Fruit fly (Drosophila melanogaster) whole organism, adult: ENCODE results near the gene Atat.
A peak's percentile ranks its signal among the peaks of the same experiment; 100 is the strongest.

Experiments used
- CG11617 ChIP-seq: fragments of 200-800 bp; sonication (Bioruptor generic); optimal IDR thresholded peaks from 2 replicates; lab custom pipeline; 2017; ENCODE audit warnings: mild to moderate bottlenecking, missing biosample characterization, missing genetic modification reagents, missing genetic modification characterization
- CG12768 ChIP-seq: fragments of 200-800 bp; sonication (Bioruptor generic); optimal IDR thresholded peaks from 2 replicates; lab custom pipeline; 2017; ENCODE audit warnings: missing biosample characterization, missing genetic modification characterization, mild to moderate bottlenecking, moderate library complexity, missing genetic modification reagents
- CG14711 ChIP-seq: fragments of 200-800 bp; sonication (Bioruptor generic); optimal IDR thresholded peaks from 2 replicates; lab custom pipeline; 2018; ENCODE audit warnings: missing biosample characterization, mild to moderate bottlenecking, missing genetic modification characterization, moderate library complexity
- CG1620 ChIP-seq: fragments of 200-800 bp; sonication (Bioruptor generic); optimal IDR thresholded peaks from 2 replicates; lab custom pipeline; 2016; ENCODE audit warnings: missing biosample characterization, missing genetic modification characterization
- CG33017 ChIP-seq: fragments of 200-800 bp; sonication (Bioruptor generic); optimal IDR thresholded peaks from 2 replicates; lab custom pipeline; 2018; ENCODE audit warnings: missing biosample characterization, mild to moderate bottlenecking, missing genetic modification characterization, moderate library complexity
- CG5204 ChIP-seq: fragments of 200-800 bp; sonication (Bioruptor generic); optimal IDR thresholded peaks from 2 replicates; lab custom pipeline; 2016; ENCODE audit warnings: missing biosample characterization, missing genetic modification characterization
- CG7045 ChIP-seq: fragments of 200-800 bp; sonication (Bioruptor generic); optimal IDR thresholded peaks from 2 replicates; lab custom pipeline; 2017; ENCODE audit warnings: missing biosample characterization, mild to moderate bottlenecking, missing genetic modification characterization
- CG7101 ChIP-seq: fragments of 200-800 bp; sonication (Bioruptor generic); optimal IDR thresholded peaks from 2 replicates; lab custom pipeline; 2018; ENCODE audit warnings: missing biosample characterization, mild to moderate bottlenecking, missing genetic modification characterization, moderate library complexity
- Clk ChIP-seq: fragments of 200-800 bp; sonication (Bioruptor generic); optimal IDR thresholded peaks from 2 replicates; lab custom pipeline; 2017; ENCODE audit warnings: missing biosample characterization, missing genetic modification characterization
- Crg-1 ChIP-seq: fragments of 200-800 bp; sonication (Bioruptor generic); optimal IDR thresholded peaks from 2 replicates; lab custom pipeline; 2016; ENCODE audit warnings: missing biosample characterization, missing genetic modification characterization
- Hr96 ChIP-seq: fragments of 200-800 bp; sonication (Bioruptor generic); optimal IDR thresholded peaks from 2 replicates; lab custom pipeline; 2016; ENCODE audit warnings: missing biosample characterization, missing genetic modification characterization
- Mnt ChIP-seq: fragments of 200-800 bp; sonication (Bioruptor generic); optimal IDR thresholded peaks from 2 replicates; lab custom pipeline; 2016; ENCODE audit warnings: missing biosample characterization, mild to moderate bottlenecking, missing genetic modification characterization
- bab1 ChIP-seq: fragments of 200-800 bp; sonication (Bioruptor generic); optimal IDR thresholded peaks from 3 replicates; lab custom pipeline; 2019; ENCODE audit warnings: missing biosample characterization, mild to moderate bottlenecking, missing genetic modification characterization, moderate library complexity
- cic ChIP-seq: fragments of 200-800 bp; sonication (Bioruptor generic); optimal IDR thresholded peaks from 2 replicates; lab custom pipeline; 2017; ENCODE audit warnings: missing biosample characterization, mild to moderate bottlenecking, missing genetic modification characterization, moderate library complexity
- cnc ChIP-seq, 2 experiments: fragments of >200 bp; optimal IDR thresholded peaks; 2 replicates each; lab custom pipeline; 2017
- kay ChIP-seq: fragments of 200-800 bp; sonication (Bioruptor generic); peaks from one replicate; lab custom pipeline; 2016; ENCODE audit warnings: missing biosample characterization, missing genetic modification characterization, borderline replicate concordance
- ovo ChIP-seq: fragments of 200-800 bp; sonication (Bioruptor generic); optimal IDR thresholded peaks from 2 replicates; lab custom pipeline; 2016; ENCODE audit warnings: missing biosample characterization, missing genetic modification characterization
- pad ChIP-seq: fragments of 200-800 bp; sonication (Bioruptor generic); optimal IDR thresholded peaks from 3 replicates; lab custom pipeline; 2017; ENCODE audit warnings: missing biosample characterization, missing genetic modification characterization, mild to moderate bottlenecking, moderate library complexity, missing genetic modification reagents
- tj ChIP-seq: fragments of 200-800 bp; sonication (Bioruptor generic); optimal IDR thresholded peaks from 3 replicates; lab custom pipeline; 2017; ENCODE audit warnings: missing biosample characterization, mild to moderate bottlenecking, missing genetic modification characterization, moderate library complexity
- toe ChIP-seq: fragments of 200-800 bp; sonication (Bioruptor generic); optimal IDR thresholded peaks from 2 replicates; lab custom pipeline; 2016; ENCODE audit warnings: missing biosample characterization, missing genetic modification characterization

The Atat gene

DNA sequence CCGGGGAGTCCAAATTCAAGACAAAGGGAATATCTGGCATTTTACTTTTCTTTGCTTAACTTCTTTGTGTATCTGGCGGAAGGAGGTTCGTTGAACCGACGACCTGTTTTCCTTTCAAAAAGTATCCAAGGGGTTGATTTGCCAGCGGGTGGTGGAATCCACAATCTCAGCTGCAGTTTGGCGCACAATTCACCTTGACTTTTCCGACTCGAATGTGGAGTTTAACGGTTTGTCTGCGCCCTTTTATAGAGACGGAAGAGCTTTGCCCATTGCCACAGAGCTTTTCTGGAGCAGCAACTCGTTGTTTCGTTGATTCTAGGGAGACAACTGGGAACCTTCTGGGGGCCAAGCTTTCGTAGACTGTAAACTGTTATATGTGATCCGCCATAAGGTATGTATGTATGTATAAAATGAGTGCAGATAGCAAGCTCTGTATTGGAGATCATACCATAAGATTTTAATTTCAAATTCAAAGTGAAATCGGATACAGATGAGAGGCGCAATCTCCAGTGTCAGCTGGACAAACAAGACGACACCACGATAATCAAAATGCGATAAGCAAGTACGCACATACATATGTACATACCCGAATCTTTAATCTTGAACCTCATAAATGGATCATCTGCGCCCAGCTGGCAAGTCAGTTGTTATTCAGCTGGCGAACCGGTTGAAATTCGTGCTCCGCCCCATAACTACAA is 54.1 kb downstream of the Atat start, which contains the start of the genes Hsp67Bc, CG4456 and Hsp22:
Gene Hsp67Bc (minus strand): TSS at position 220 of the 698 bp plus-strand sequence.
Gene CG4456 (plus strand): TSS at position 445 of the 698 bp plus-strand sequence.
Gene Hsp22 (plus strand): TSS at position 654 of the 698 bp plus-strand sequence.
- TF ChIP-seq CG12768 (GFP tag; lab: Kevin White, UChicago) (peak; percentile 33), Hr96 (no peak), tj (no peak), CG7101 (no peak), CG1620 (GFP tag; lab: Kevin White, UChicago) (no peak), toe (no peak), kay (no peak), bab1 (GFP tag; lab: Kevin White, UChicago) (no peak), ovo (GFP tag; lab: Kevin White, UChicago) (peak; percentile 19), cic (GFP tag; lab: Kevin White, UChicago) (peak; percentile 39)

DNA sequence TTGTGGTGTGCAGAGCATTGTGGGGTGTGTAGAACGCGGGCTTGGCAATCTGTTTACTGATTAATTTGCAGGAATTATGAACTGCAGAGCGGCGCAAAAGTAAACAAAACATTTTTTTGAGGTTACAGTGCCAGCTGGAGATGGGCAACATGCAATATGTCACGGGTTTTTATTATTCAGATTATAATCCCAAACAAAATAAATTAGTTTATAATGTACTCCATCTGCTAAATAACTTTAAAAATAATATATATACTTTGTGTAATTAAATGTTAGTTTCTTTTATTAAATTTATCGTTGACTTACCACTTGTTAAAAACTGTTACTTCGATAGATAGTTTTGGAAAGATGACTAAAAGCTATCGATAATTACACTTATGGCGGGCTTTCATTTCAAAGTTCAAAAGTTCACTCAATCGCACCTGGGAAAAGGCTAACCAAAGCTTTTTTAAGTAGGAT is 55.6 kb downstream of the Atat start, which contains the start of gene Fdx1:
Gene Fdx1 (minus strand): TSS at position 332 of the 459 bp plus-strand sequence.
- peak; percentile 12 for TF ChIP-seq Crg-1 (GFP tag; lab: Kevin White, UChicago)
- TF ChIP-seq CG5204 (GFP tag; lab: Kevin White, UChicago), result no peak
- TF ChIP-seq CG33017 (tag; lab: Kevin White, UChicago), result no peak
- no peak for TF ChIP-seq cic (GFP tag; lab: Kevin White, UChicago)
- peak; percentile 88 for TF ChIP-seq kay
- TF ChIP-seq Hr96, result no peak
- TF ChIP-seq CG14711 (tag; lab: Kevin White, UChicago), result peak; percentile 49
- TF ChIP-seq CG7045 (GFP tag; lab: Kevin White, UChicago), result no peak
- TF ChIP-seq CG11617, result peak; percentile 48
- TF ChIP-seq Mnt (GFP tag; lab: Kevin White, UChicago), result peak; percentile 40
- TF ChIP-seq Clk (GFP tag; lab: Kevin White, UChicago), result peak; percentile 22
- TF ChIP-seq CG7101, result peak; percentile 61
- peak; percentile 18 for TF ChIP-seq pad (GFP tag; lab: Kevin White, UChicago)
- no peak for TF ChIP-seq ovo (GFP tag; lab: Kevin White, UChicago)
- TF ChIP-seq tj, result peak; percentile 88
- TF ChIP-seq bab1 (GFP tag; lab: Kevin White, UChicago), result peak; percentile 56
- no peak for TF ChIP-seq CG12768 (GFP tag; lab: Kevin White, UChicago)
- TF ChIP-seq CG1620 (GFP tag; lab: Kevin White, UChicago), result no peak
- TF ChIP-seq toe, result no peak
- no peak for TF ChIP-seq cnc (optimal IDR thresholded peaks at IDR 0.05; lab: Kevin White, UChicago)

DNA sequence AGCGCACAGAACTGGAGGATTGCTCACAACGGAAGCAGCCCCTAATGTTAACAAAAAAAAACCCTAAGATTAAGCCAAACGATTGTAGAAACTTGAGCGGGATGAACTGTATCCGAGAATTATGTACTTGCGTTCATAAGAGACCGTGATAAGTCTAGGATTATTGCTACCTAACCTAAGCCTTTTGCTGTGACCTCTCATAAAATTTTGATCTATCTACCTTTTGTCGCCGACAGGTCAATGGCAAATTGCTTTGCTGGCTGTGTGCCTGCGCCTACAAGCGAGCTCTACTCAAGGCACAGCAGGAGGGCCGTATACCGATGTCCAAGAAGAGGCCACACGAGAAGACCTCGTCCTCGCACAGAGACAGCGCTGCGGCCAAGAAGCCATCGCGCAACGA is 57.9 kb downstream of the Atat start:
- TF ChIP-seq Crg-1 (GFP tag; lab: Kevin White, UChicago) (no peak), CG11617 (no peak), CG1620 (GFP tag; lab: Kevin White, UChicago) (no peak), CG33017 (tag; lab: Kevin White, UChicago) (no peak), tj (no peak), cic (GFP tag; lab: Kevin White, UChicago) (no peak), cnc (optimal IDR thresholded peaks at IDR 0.05; lab: Kevin White, UChicago) (no peak), Mnt (GFP tag; lab: Kevin White, UChicago) (no peak), bab1 (GFP tag; lab: Kevin White, UChicago) (no peak), CG5204 (GFP tag; lab: Kevin White, UChicago) (no peak), ovo (GFP tag; lab: Kevin White, UChicago) (no peak)

DNA sequence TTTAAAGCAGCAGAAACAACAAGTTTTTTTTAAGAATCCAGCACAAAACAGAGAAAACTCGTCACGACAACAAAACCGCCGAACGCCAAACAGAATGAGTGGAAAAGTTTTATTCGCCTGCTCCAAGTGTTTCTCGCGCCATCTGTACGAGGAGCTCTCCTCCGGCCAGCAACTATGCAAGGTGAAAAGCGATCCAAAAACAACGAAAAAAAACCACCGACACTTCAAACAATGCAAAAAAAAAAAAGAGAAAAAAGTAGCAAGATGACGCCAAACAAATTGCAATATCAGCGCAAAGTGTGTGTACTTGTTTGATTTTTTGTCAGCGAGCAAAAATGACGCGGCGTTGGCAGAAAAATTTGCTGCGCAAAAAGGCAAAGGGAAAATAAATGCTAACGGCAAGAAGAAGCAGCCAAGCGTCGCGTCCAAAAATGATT is 59.1 kb downstream of the Atat start:
- TF ChIP-seq CG5204 (GFP tag; lab: Kevin White, UChicago) (no peak), ovo (GFP tag; lab: Kevin White, UChicago) (no peak), CG11617 (peak; percentile 60), CG12768 (GFP tag; lab: Kevin White, UChicago) (peak; percentile 16), CG1620 (GFP tag; lab: Kevin White, UChicago) (no peak), CG7045 (GFP tag; lab: Kevin White, UChicago) (no peak), Crg-1 (GFP tag; lab: Kevin White, UChicago) (no peak), Hr96 (no peak), cnc (optimal IDR thresholded peaks at IDR 0.05; lab: Kevin White, UChicago) (no peak), Clk (GFP tag; lab: Kevin White, UChicago) (no peak), kay (peak; percentile 85), cic (GFP tag; lab: Kevin White, UChicago) (peak; percentile 67), toe (no peak), CG33017 (tag; lab: Kevin White, UChicago) (no peak), tj (peak; percentile 100), bab1 (GFP tag; lab: Kevin White, UChicago) (peak; percentile 13), CG7101 (no peak), pad (GFP tag; lab: Kevin White, UChicago) (no peak), CG14711 (tag; lab: Kevin White, UChicago) (no peak), Mnt (GFP tag; lab: Kevin White, UChicago) (no peak)

DNA sequence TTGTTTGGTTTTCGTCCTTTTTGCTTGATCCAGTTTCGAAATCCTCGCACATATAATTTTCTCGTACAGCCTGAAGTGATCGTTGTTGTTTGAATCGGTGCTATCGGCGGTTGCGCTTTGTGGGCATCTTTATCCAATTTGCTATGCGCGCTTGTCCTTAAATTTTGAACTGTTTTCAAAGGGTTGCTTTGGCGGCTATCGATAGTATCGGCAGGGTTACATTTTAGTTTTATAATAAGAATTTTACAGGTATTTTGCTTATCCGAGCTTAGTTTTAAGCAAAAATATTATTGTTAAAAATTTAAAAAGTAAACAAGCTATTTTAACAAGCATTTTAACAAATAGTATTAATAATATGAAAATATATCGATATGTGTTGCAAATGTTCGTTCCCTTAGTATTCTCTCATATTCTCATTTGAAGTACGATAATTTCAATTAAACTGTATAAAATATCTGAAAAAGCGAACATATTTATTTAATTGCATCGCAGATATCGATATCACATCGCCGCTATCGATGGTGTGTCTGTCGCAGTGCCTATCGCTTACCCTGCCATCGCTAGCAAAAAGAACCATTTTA is 59.6 kb downstream of the Atat start, which contains the start of the genes Klp67A and CG4452:
Gene Klp67A (minus strand): TSS at position 197 of the 581 bp plus-strand sequence.
Gene CG4452 (plus strand): TSS at position 528 of the 581 bp plus-strand sequence.
- peak; percentile 27 for TF ChIP-seq CG12768 (GFP tag; lab: Kevin White, UChicago)
- TF ChIP-seq Mnt (GFP tag; lab: Kevin White, UChicago), result peak; percentile 36
- peak; percentile 56 for TF ChIP-seq CG1620 (GFP tag; lab: Kevin White, UChicago)
- TF ChIP-seq tj, result no peak
- TF ChIP-seq cnc (optimal IDR thresholded peaks at IDR 0.05; lab: Kevin White, UChicago), result no peak
- TF ChIP-seq CG33017 (tag; lab: Kevin White, UChicago), result peak; percentile 13
- peak; percentile 64 for TF ChIP-seq CG11617
- TF ChIP-seq Hr96, result no peak
- TF ChIP-seq cic (GFP tag; lab: Kevin White, UChicago), result no peak
- no peak for TF ChIP-seq toe
- no peak for TF ChIP-seq bab1 (GFP tag; lab: Kevin White, UChicago)
- TF ChIP-seq Crg-1 (GFP tag; lab: Kevin White, UChicago), result no peak
- TF ChIP-seq CG14711 (tag; lab: Kevin White, UChicago), result peak; percentile 76
- peak; percentile 13 for TF ChIP-seq CG7101
- peak; percentile 17 for TF ChIP-seq kay
- no peak for TF ChIP-seq CG7045 (GFP tag; lab: Kevin White, UChicago)
- peak; percentile 30 for TF ChIP-seq pad (GFP tag; lab: Kevin White, UChicago)
- TF ChIP-seq CG5204 (GFP tag; lab: Kevin White, UChicago), result no peak
- no peak for TF ChIP-seq Clk (GFP tag; lab: Kevin White, UChicago)
- peak; percentile 39 for TF ChIP-seq ovo (GFP tag; lab: Kevin White, UChicago)
